Worm (Caenorhabditis elegans): ENCODE results near the gene hrde-1.

Gene hrde-1

DNA sequence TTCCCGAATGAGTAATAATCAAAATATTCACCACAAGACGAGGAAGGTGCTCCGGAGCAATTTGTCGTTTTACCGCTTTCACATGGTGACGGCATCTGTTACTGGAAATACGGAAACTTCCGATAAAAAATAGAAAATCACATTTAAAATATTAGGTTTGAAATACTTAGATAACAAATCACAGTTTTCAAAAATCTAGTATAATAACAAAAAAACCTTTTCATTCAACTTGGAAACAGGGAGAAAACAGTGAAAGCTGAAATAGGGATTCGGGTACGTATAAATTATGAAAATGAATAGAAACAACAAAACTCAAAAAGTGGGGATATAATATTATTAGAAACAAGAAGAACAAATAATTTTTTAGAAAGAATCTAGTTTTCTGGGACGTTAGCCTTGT is 5.4 kb upstream of the hrde-1 start, which contains the start of gene C16C10.1:
Gene C16C10.1, minus strand, starts transcription at position 101 of the 400 bp plus-strand sequence.
- TF ChIP-seq pes-1 (GFP tag; IDR thresholded peaks at IDR 0.05) (no peak), hmbx-1 (tag; optimal IDR thresholded peaks at IDR 0.05) (no peak), scrt-1 (GFP tag; IDR thresholded peaks at IDR 0.05) (no peak), hnd-1 (tag; optimal IDR thresholded peaks at IDR 0.05) (no peak), aly-1 (tag; optimal IDR thresholded peaks at IDR 0.05) (no peak), B0310.2 (tag; optimal IDR thresholded peaks at IDR 0.05) (no peak), tbx-37 (GFP tag; conservative IDR thresholded peaks at IDR 0.05) (no peak)

DNA sequence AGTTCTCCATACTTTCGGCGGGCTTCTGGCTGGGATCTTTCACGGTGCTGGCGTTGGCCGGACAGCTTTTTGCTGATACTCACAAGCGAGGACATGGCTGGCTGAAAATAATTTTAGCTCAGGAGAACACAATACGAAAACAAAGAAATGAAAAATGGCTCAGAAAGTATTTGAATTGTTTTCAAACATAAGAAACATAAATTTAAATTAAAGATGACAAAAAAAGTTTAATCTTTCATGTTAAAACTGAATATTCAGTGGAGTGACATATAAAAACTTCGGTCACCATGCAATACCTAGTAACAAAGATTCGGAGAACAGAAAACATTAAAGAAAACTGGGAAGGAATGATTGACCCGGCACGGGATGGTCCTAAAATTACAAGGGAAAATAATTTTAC is 2.6 kb upstream of the hrde-1 start, which contains the start of gene C16C10.2:
Gene C16C10.2, minus strand, starts transcription at position 101 of the 400 bp plus-strand sequence.
- TF ChIP-seq scrt-1 (GFP tag; IDR thresholded peaks at IDR 0.05) (no peak), ama-1 (optimal IDR thresholded peaks at IDR 0.05) (no peak), sea-1 (GFP tag; conservative IDR thresholded peaks at IDR 0.05) (no peak), B0310.2 (tag; optimal IDR thresholded peaks at IDR 0.05) (no peak), ets-7 (tag; optimal IDR thresholded peaks at IDR 0.05) (no peak), tbx-11 (GFP tag; IDR thresholded peaks at IDR 0.05) (no peak), hmg-4 (GFP tag; optimal IDR thresholded peaks at IDR 0.05) (no peak), flt-1 (GFP tag; IDR thresholded peaks at IDR 0.05) (no peak), hnd-1 (tag; optimal IDR thresholded peaks at IDR 0.05) (no peak), tbx-37 (GFP tag; conservative IDR thresholded peaks at IDR 0.05) (no peak), tra-4 (tag; optimal IDR thresholded peaks at IDR 0.05) (no peak), hmbx-1 (tag; optimal IDR thresholded peaks at IDR 0.05) (no peak)

DNA sequence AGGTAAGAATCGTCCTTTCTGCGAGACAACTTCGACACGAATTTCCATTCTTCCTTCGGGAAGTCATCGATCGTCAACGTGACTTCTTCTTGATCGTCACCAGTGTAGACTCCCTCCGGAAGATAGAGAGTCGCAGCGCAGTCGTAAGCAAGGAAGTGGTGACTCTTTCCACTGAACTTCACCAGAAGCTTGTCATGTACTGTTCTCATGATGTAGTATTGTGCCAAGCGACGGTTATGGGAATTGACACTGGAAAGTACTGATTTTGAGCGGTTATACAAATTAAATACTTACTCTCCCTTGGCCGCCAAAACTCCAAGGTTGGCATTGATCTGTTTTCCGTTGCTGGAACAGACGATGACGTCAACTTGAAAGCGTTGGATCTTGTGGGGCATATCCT is 470 bp downstream of the hrde-1 start:
- TF ChIP-seq scrt-1 (GFP tag; IDR thresholded peaks at IDR 0.05) (no peak), sea-1 (GFP tag; conservative IDR thresholded peaks at IDR 0.05) (no peak), hnd-1 (tag; optimal IDR thresholded peaks at IDR 0.05) (no peak), hmbx-1 (tag; optimal IDR thresholded peaks at IDR 0.05) (no peak), aly-1 (tag; optimal IDR thresholded peaks at IDR 0.05) (no peak), ama-1 (optimal IDR thresholded peaks at IDR 0.05) (no peak), ets-7 (tag; optimal IDR thresholded peaks at IDR 0.05) (no peak), hmg-4 (GFP tag; optimal IDR thresholded peaks at IDR 0.05) (no peak), tbx-37 (GFP tag; conservative IDR thresholded peaks at IDR 0.05) (no peak)

DNA sequence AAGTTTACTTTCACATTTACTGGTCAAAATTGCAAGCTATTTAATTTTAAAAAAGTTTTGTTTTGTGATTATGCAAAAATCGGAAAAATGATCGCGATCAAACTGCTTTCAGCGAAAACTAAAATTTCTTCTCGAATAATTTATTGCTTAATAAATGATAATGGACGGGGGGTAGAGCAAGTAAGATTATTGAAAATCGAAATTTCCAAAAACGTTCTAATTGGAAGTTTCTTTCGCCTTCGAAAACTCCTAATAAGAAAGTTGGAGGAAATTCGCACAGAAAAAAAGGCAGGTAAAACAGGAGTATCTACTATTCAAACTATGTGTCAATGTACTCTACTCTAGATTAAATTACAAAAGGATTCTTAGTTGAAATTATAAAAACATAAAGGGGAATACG is 3.7 kb downstream of the hrde-1 start:
- no peak for TF ChIP-seq scrt-1 (GFP tag; IDR thresholded peaks at IDR 0.05)
- no peak for TF ChIP-seq ama-1 (optimal IDR thresholded peaks at IDR 0.05)
- no peak for TF ChIP-seq hmbx-1 (tag; optimal IDR thresholded peaks at IDR 0.05)
- no peak for TF ChIP-seq tra-4 (tag; optimal IDR thresholded peaks at IDR 0.05)
- no peak for TF ChIP-seq sea-1 (GFP tag; conservative IDR thresholded peaks at IDR 0.05)
- no peak for TF ChIP-seq flt-1 (GFP tag; IDR thresholded peaks at IDR 0.05)
- no peak for TF ChIP-seq tbx-37 (GFP tag; conservative IDR thresholded peaks at IDR 0.05)
- TF ChIP-seq ets-7 (tag; optimal IDR thresholded peaks at IDR 0.05): no peak
- no peak for TF ChIP-seq F13C5.2 (tag; optimal IDR thresholded peaks at IDR 0.05)
- no peak for TF ChIP-seq B0310.2 (tag; optimal IDR thresholded peaks at IDR 0.05)
- TF ChIP-seq tbx-11 (GFP tag; IDR thresholded peaks at IDR 0.05): no peak
- TF ChIP-seq pes-1 (GFP tag; IDR thresholded peaks at IDR 0.05): no peak
- TF ChIP-seq ceh-36 (tag; optimal IDR thresholded peaks at IDR 0.05): no peak

DNA sequence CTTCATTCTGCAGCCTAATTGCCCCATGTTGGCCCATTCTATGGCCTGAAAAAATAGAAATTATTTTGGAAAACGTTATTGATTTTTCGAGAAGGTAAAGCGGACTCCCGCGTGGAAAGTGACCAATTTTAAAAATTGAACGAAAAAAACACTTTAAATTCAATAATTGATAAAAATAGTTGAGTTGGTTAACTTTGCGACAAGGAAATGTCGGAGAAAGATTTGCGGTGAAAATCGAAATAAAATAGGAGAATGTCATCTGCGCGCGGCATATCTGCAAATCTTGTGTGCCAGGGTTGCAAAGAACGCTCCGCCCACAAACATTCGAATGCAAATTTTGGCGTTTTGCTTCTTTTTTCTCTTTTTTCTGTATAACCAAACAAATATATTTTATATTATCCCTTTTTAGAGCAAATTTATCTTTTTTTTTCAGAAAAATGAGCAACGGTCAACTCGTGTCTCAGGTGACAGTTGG is 5.0 kb downstream of the hrde-1 start, which contains the start of the genes rnf-121 and C16C10.4:
Gene rnf-121, minus strand, starts transcription at position 51 of the 475 bp plus-strand sequence.
Gene C16C10.4, plus strand, starts transcription at position 434 of the 475 bp plus-strand sequence.
- TF ChIP-seq ceh-36 (tag; optimal IDR thresholded peaks at IDR 0.05): peak; percentile 93
- peak; percentile 75 for TF ChIP-seq ets-7 (tag; optimal IDR thresholded peaks at IDR 0.05)
- TF ChIP-seq B0310.2 (tag; optimal IDR thresholded peaks at IDR 0.05): peak; percentile 82
- peak; percentile 93 for TF ChIP-seq sea-1 (GFP tag; conservative IDR thresholded peaks at IDR 0.05)
- peak; percentile 91 for TF ChIP-seq pes-1 (GFP tag; IDR thresholded peaks at IDR 0.05)
- TF ChIP-seq hmg-4 (GFP tag; optimal IDR thresholded peaks at IDR 0.05): peak; percentile 97
- peak; percentile 77 for TF ChIP-seq aly-1 (tag; optimal IDR thresholded peaks at IDR 0.05)
- TF ChIP-seq ceh-13 (GFP tag; optimal IDR thresholded peaks at IDR 0.05): peak; percentile 93
- peak; percentile 61 for TF ChIP-seq hmbx-1 (tag; optimal IDR thresholded peaks at IDR 0.05)
- peak; percentile 83 for TF ChIP-seq flt-1 (GFP tag; IDR thresholded peaks at IDR 0.05)
- TF ChIP-seq hnd-1 (tag; optimal IDR thresholded peaks at IDR 0.05): peak; percentile 80
- peak; percentile 87 for TF ChIP-seq scrt-1 (GFP tag; IDR thresholded peaks at IDR 0.05)
- peak; percentile 92 for TF ChIP-seq tbx-11 (GFP tag; IDR thresholded peaks at IDR 0.05)
- TF ChIP-seq ama-1 (optimal IDR thresholded peaks at IDR 0.05): no peak
- TF ChIP-seq tbx-37 (GFP tag; conservative IDR thresholded peaks at IDR 0.05): peak; percentile 82
- peak; percentile 80 for TF ChIP-seq tra-4 (tag; optimal IDR thresholded peaks at IDR 0.05)
- TF ChIP-seq F13C5.2 (tag; optimal IDR thresholded peaks at IDR 0.05): peak; percentile 92

DNA sequence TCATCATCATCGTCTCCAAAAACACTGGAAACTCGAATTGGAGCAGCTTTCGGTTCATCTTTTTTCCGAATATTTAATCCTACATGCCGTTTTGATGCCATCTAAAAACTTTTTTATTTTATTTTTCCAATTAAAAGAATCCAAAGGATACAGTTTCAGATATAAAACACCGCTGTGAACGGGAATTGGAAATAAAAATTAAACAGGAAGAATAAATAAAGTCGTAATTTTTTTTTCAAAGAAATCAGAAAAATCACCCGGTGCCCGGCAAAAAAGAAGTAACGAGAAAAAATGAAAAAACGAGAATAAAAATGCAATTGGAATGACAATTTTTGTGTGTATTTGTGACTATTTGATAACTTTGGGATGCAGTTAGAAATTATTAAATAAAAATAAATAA is 7.3 kb downstream of the hrde-1 start, which contains the start of gene ccdc-55:
Gene ccdc-55, minus strand, starts transcription at position 101 of the 400 bp plus-strand sequence.
- no peak for TF ChIP-seq ets-7 (tag; optimal IDR thresholded peaks at IDR 0.05)
- no peak for TF ChIP-seq ceh-13 (GFP tag; optimal IDR thresholded peaks at IDR 0.05)
- TF ChIP-seq flt-1 (GFP tag; IDR thresholded peaks at IDR 0.05): no peak
- no peak for TF ChIP-seq F13C5.2 (tag; optimal IDR thresholded peaks at IDR 0.05)
- no peak for TF ChIP-seq aly-1 (tag; optimal IDR thresholded peaks at IDR 0.05)

DNA sequence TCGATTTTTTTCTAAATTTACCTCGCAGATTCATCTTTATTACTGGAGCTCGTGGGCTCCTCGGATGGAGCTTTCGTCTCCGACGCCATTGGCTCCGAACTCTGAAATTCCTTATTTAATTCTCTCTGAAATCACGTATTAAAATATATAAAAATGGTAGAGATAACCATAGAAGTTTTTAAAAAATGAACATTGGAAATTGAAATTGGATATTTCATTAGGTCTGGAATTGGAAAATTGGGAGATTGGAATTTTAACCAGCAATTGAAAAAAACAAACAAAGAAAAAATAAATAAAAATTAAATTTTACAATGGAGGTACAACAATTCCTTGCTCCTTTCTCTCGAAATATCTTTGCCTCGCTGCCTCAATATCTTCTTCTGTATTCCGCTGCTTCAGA is 9.2 kb downstream of the hrde-1 start, which contains the start of gene rnf-5:
Gene rnf-5, minus strand, starts transcription at position 101 of the 400 bp plus-strand sequence.
- no peak for TF ChIP-seq ceh-36 (tag; optimal IDR thresholded peaks at IDR 0.05)
- TF ChIP-seq hmbx-1 (tag; optimal IDR thresholded peaks at IDR 0.05): no peak
- TF ChIP-seq hmg-4 (GFP tag; optimal IDR thresholded peaks at IDR 0.05): no peak
- no peak for TF ChIP-seq pes-1 (GFP tag; IDR thresholded peaks at IDR 0.05)
- no peak for TF ChIP-seq tbx-37 (GFP tag; conservative IDR thresholded peaks at IDR 0.05)
- TF ChIP-seq aly-1 (tag; optimal IDR thresholded peaks at IDR 0.05): no peak
- no peak for TF ChIP-seq tra-4 (tag; optimal IDR thresholded peaks at IDR 0.05)
- no peak for TF ChIP-seq B0310.2 (tag; optimal IDR thresholded peaks at IDR 0.05)
- no peak for TF ChIP-seq ama-1 (optimal IDR thresholded peaks at IDR 0.05)
- no peak for TF ChIP-seq tbx-11 (GFP tag; IDR thresholded peaks at IDR 0.05)
- no peak for TF ChIP-seq ets-7 (tag; optimal IDR thresholded peaks at IDR 0.05)
- TF ChIP-seq F13C5.2 (tag; optimal IDR thresholded peaks at IDR 0.05): no peak
